Fruit fly (Drosophila melanogaster) whole organism, adult: Measurements from ENCODE around the gene CG7332.

ENCODE experiments used
- CG11617 ChIP-seq: fragments of 200-800 bp; sonication (Bioruptor generic); optimal IDR thresholded peaks from 2 replicates; lab custom pipeline; 2017; ENCODE audit warnings: mild to moderate bottlenecking, missing biosample characterization, missing genetic modification reagents, missing genetic modification characterization
- Hr96 ChIP-seq: fragments of 200-800 bp; sonication (Bioruptor generic); optimal IDR thresholded peaks from 2 replicates; lab custom pipeline; 2016; ENCODE audit warnings: missing biosample characterization, missing genetic modification characterization
- Mnt ChIP-seq: fragments of 200-800 bp; sonication (Bioruptor generic); optimal IDR thresholded peaks from 2 replicates; lab custom pipeline; 2016; ENCODE audit warnings: missing biosample characterization, mild to moderate bottlenecking, missing genetic modification characterization
- cnc ChIP-seq, 2 experiments: fragments of >200 bp; optimal IDR thresholded peaks; 2 replicates each; lab custom pipeline; 2017
- kay ChIP-seq: fragments of 200-800 bp; sonication (Bioruptor generic); peaks from one replicate; lab custom pipeline; 2016; ENCODE audit warnings: missing biosample characterization, missing genetic modification characterization, borderline replicate concordance
- tj ChIP-seq: fragments of 200-800 bp; sonication (Bioruptor generic); optimal IDR thresholded peaks from 3 replicates; lab custom pipeline; 2017; ENCODE audit warnings: missing biosample characterization, mild to moderate bottlenecking, missing genetic modification characterization, moderate library complexity

- TF ChIP-seq tj (GFP tag; lab: Kevin White, UChicago) (no peak), kay (peak; percentile 79), cnc (optimal IDR thresholded peaks at IDR 0.05; lab: Kevin White, UChicago) (no peak), Mnt (GFP tag; lab: Kevin White, UChicago) (no peak), Hr96 (GFP tag; lab: Kevin White, UChicago) (no peak), CG11617 (GFP tag; lab: Kevin White, UChicago) (no peak)
Observed at dm6 chrX:18835500-18835899, 48.8 kb upstream of the CG7332 start.
